Fruit fly (Drosophila melanogaster) S2 (cell line): ENCODE results near the gene dec.

Experiments used
- CG8478 ChIP-seq: fragments of >200 bp; optimal IDR thresholded peaks from 2 replicates; lab custom pipeline; 2018
- CTCF ChIP-seq, 2 experiments: fragments of >200 bp; optimal IDR thresholded peaks; 2 replicates each; lab custom pipeline; 2018

DNA sequence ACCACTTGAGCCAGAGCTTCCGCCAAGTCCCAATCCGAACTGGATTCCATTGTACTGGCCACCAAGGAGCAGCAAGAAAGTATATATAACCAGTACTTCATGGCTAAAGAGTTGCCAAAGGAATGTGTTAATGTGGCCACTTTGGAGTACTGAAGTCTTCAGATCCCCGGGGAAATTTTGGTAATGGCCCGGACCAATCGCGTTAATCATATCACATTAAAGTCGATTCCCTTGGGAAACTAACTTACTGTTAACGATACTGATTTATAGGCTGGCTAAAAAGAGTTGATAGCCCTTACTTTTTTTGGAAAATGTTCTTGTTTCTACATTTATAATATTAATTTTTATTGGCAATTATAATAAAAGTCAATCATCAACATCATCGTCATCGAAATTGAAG is 6.2 kb downstream of the dec start, which contains the start of gene Ir7b:
- TF ChIP-seq CG8478 (lab: Kevin White, UChicago), result no peak
- no peak for TF ChIP-seq CTCF (optimal IDR thresholded peaks at IDR 0.05; lab: Kevin White, UChicago)
